Fruit fly (Drosophila melanogaster): Measurements from ENCODE around the gene tst.
A peak's percentile ranks its signal among the peaks of the same experiment; 100 is the strongest.

tst gene

DNA sequence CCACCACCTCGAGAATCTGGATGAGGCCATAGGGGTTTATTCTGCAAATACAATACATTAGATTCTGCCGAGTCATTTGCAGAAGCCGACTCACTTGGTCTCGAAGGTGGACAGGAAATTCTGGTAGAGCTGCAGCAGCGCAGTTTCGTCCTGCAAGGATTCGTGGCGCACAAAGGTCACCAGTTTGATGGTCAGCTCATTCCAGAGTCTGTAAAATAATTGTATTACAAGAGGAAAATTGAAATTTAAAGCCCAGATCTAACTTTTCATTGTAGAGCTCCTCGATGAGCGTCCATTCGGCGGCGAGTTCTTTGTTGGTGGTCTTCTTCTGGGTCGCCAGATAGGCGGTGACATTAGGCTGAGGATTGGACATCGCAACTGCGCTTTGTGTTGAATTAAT lies 40.1 kb downstream of the tst start:
- no peak for TF ChIP-seq usp (GFP tag; optimal IDR thresholded peaks at IDR 0.05)
- TF ChIP-seq EcR (GFP tag; optimal IDR thresholded peaks at IDR 0.05): no peak
- TF ChIP-seq psq (optimal IDR thresholded peaks at IDR 0.05): no peak
- TF ChIP-seq pan (optimal IDR thresholded peaks at IDR 0.05): no peak

DNA sequence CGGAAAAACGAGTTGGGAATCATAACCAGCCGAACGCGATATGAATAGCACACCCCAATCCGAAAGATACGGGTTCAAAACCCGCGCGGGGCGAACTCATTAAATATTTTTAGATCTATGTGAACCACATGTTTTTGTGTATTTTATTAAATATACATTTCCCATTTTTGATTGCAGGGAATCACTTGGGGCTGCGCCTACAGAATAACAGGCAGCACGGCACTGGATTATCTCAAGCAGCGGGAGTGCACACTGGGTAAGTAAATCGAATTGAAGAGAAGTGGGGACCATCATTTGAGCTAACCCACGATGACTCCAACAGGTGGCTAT lies 42.2 kb downstream of the tst start:
- TF ChIP-seq CG8478 (optimal IDR thresholded peaks at IDR 0.05): no peak
- TF ChIP-seq pan (optimal IDR thresholded peaks at IDR 0.05): no peak
- TF ChIP-seq Dll (optimal IDR thresholded peaks at IDR 0.05): no peak
- TF ChIP-seq EcR (GFP tag; optimal IDR thresholded peaks at IDR 0.05): no peak
- TF ChIP-seq psq (optimal IDR thresholded peaks at IDR 0.05): no peak
- no peak for TF ChIP-seq usp (GFP tag; optimal IDR thresholded peaks at IDR 0.05)

DNA sequence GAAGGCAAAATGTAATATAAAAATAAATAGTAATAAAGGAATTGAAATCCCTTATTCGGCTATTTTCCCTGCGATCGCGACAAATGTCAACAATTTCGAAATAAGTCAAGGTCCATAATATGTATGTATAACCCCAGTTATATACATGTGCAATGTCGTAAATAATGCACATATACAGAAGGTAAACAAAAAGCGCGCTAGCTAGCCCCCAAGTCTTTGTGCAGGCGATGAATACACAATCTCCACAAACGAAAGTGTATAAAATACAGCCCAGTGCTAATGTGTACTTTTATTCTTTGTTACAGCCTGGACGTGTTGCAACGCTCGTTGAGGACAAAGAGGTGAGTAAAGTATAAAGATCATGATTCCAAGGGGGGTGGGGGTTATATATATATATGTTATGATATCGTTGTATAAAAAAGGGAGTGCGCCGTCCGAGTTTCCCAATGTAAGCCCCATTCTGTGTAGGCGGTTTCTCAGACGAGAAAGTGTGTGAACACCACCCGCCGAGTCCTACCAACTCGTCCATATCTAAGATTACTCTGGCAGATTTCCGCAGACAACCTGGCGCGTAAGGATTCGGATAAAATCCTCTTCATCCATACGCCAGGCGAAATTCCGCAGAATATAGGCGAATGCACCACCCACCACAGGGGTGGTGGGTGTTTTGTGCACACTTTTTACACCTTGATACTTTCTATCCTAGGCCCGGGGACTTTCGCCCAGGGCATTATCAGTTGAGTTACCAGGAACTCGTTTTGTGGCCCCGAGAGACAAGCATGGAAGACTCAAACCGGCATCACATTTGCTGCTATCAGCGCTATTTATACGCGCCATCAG lies 42.8 kb downstream of the tst start:
- TF ChIP-seq Dll (optimal IDR thresholded peaks at IDR 0.05) (no peak), pan (optimal IDR thresholded peaks at IDR 0.05) (no peak)

DNA sequence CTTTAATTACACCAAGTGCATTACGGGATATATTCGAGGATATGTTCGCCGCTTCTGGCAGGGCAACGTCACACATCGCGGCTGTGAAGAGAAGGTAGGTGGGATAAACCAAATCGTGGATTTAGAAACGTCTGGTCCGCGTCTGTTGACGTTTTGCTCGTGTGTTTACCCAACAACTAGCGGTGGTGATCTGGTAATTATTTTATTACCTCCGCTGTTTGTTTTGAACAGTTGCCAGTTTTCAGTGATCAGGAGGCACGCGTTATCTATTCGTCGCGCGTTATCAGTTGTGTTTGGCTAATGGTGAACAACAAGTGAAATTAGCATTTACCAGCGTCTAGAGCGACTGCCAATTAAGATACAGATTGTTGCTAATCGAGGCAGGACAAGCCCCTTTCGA lies 43.6 kb downstream of the tst start:
- no peak for TF ChIP-seq EcR (GFP tag; optimal IDR thresholded peaks at IDR 0.05)
- TF ChIP-seq pan (optimal IDR thresholded peaks at IDR 0.05): no peak
- no peak for TF ChIP-seq CG8478 (optimal IDR thresholded peaks at IDR 0.05)

DNA sequence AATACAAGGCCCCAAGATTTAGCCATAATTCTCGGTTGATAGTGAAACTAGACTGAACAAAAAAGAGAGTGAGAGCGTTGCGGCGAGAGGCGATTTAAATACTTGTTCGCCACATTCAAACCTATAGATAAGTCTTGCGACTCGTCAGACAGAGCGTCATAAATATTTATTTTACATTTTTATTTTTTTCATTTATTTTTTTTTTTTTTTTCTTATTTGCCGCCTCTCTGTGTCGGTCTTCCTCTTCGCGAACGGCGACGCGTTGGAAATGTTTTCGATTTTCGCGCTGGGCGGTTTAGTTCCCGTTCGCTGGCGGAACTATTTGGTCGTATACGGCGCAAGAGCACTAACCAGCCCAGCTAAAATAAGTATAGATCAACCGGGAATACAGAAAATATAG lies 44.6 kb downstream of the tst start:
- TF ChIP-seq Dll (optimal IDR thresholded peaks at IDR 0.05): no peak
- TF ChIP-seq usp (GFP tag; optimal IDR thresholded peaks at IDR 0.05): no peak

DNA sequence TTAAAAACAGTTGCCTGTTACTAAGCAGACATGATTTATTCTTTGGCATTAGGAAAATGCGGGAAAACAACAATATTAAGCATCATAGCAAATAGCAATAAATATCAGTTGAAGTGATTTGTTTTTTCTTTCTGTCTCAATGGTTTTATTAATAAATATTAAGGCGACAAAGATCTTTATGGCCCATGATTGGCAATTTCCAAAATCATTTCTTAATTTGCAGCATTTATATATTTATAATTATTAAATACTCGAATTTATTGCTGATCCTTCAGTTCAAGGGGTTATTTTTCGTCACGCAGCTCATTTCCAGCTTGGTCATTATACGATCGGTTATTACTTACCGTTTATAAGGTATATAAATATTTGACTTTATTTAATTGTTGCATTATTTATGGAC lies 45.0 kb downstream of the tst start:
- TF ChIP-seq CG8478 (optimal IDR thresholded peaks at IDR 0.05) (no peak), psq (optimal IDR thresholded peaks at IDR 0.05) (no peak), usp (GFP tag; optimal IDR thresholded peaks at IDR 0.05) (no peak), Dll (optimal IDR thresholded peaks at IDR 0.05) (no peak), EcR (GFP tag; optimal IDR thresholded peaks at IDR 0.05) (no peak), pan (optimal IDR thresholded peaks at IDR 0.05) (no peak)

DNA sequence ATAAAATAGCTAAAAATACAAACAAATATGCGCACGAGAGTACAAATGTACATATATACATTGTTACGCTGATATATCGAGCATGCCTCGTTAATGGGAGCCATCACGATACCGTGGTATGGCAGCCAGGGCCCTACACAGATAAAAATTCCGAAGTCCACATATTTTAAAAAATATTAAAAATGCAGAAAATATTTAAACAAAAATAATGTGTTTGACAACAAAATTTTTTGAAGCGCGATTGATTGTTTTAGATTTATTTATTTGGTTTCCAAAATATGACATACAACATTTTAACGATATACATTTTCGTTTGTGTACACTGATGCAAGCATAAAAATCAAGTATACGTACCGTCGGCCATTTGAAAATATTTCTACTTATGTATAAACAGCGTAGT lies 45.9 kb downstream of the tst start:
- no peak for TF ChIP-seq usp (GFP tag; optimal IDR thresholded peaks at IDR 0.05)
- TF ChIP-seq EcR (GFP tag; optimal IDR thresholded peaks at IDR 0.05): no peak
- no peak for TF ChIP-seq Dll (optimal IDR thresholded peaks at IDR 0.05)
- TF ChIP-seq CG8478 (optimal IDR thresholded peaks at IDR 0.05): no peak
- no peak for TF ChIP-seq psq (optimal IDR thresholded peaks at IDR 0.05)
- TF ChIP-seq pan (optimal IDR thresholded peaks at IDR 0.05): no peak

DNA sequence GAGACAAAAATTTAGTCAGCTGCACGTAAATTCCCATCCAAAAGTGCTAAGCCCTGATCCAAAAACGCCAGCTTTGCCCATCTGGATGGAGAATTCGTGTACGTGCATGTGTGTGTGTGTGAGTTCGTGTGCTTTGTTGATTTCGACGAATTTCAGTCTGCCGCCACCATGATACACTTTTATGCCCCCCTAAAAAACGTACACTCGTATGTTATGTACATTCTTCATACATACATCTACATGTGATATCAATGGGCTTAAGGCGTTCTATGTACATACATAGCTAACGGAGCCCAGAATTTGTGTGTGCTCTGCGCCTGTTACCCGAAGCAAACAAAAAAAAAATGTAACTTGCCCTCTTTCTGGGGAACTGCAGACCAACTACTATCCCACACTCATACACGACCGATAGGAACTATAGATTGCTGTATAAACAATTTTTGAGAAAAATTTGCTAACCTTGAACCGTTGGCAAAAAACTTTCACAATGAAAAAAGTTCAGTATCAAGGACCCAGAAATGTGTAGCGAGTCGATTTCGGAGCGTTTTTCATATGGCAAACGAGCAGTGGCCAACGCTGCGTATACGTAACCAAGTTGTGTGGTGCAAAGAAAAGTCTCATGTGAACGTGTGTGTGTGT lies 46.8 kb downstream of the tst start:
- no peak for TF ChIP-seq EcR (GFP tag; optimal IDR thresholded peaks at IDR 0.05)
- no peak for TF ChIP-seq psq (optimal IDR thresholded peaks at IDR 0.05)
- no peak for TF ChIP-seq CG8478 (optimal IDR thresholded peaks at IDR 0.05)

DNA sequence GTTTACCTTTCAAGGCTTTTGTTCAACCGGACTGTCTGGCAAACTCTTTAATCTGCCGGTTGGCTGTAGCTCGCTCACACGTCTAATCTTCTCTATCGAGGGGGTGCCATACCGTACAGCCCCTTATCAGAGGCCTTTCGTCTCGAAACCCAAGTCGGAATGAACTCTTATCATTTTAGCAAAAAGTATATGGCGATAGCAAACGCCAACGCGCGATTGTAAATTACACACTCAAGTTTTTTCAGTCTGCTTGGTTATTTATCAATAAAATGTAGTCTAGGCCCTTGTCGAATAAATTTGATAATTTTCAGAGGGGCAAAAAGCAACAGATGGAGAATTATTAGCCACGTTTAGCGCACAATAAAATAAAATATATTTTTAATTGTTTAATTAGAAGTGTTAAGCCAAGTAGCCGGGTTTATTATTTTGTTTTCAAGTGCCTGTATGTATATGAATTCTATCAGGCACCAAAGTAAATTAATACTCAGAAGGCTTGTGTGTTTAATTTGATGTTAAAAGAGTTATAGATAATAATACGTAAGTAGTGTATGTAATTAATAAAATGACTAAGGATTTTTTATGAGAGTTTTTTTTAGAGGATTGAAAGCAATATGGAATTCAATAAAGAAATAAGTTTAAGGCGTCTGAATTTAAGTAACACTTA lies 47.7 kb downstream of the tst start:
- no peak for TF ChIP-seq Dll (optimal IDR thresholded peaks at IDR 0.05)
- TF ChIP-seq EcR (GFP tag; optimal IDR thresholded peaks at IDR 0.05): no peak
- TF ChIP-seq psq (optimal IDR thresholded peaks at IDR 0.05): no peak
- no peak for TF ChIP-seq CG8478 (optimal IDR thresholded peaks at IDR 0.05)
- no peak for TF ChIP-seq usp (GFP tag; optimal IDR thresholded peaks at IDR 0.05)
- TF ChIP-seq pan (optimal IDR thresholded peaks at IDR 0.05): no peak

DNA sequence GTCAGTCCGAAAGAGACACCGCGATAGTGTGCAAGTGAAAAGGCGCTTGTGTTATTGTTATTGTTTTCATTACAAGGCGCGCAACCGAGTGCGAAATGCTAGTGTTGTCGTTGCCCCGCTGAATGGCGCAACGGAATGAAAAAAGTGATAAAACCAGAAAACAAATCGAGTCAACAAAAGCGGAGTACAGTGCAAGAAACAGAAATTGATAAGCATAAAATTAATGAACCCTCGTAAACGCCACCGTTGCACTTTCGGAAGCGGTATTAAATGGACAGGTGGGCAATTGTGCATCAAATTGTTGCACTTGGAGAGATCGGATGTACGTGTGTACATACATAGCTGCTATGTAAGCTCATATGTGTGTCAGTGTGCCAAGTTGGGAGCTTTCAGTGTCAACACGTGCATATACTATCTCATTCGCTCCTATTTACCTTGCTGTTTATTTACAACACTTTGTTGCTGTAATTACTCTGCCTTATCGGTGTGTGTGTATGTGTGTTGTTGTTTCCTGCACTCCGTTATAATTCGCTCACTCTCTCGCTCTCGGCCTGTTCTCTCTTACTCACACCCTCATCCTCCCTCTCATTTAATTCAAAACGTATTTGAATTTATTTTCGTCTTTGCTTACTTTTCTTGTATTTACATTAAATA lies 49.2 kb downstream of the tst start:
- TF ChIP-seq Dll (optimal IDR thresholded peaks at IDR 0.05) (no peak), CG8478 (optimal IDR thresholded peaks at IDR 0.05) (no peak), pan (optimal IDR thresholded peaks at IDR 0.05) (no peak), usp (GFP tag; optimal IDR thresholded peaks at IDR 0.05) (no peak), EcR (GFP tag; optimal IDR thresholded peaks at IDR 0.05) (peak in 1 of 2 experiments; percentile 11), psq (optimal IDR thresholded peaks at IDR 0.05) (no peak)

DNA sequence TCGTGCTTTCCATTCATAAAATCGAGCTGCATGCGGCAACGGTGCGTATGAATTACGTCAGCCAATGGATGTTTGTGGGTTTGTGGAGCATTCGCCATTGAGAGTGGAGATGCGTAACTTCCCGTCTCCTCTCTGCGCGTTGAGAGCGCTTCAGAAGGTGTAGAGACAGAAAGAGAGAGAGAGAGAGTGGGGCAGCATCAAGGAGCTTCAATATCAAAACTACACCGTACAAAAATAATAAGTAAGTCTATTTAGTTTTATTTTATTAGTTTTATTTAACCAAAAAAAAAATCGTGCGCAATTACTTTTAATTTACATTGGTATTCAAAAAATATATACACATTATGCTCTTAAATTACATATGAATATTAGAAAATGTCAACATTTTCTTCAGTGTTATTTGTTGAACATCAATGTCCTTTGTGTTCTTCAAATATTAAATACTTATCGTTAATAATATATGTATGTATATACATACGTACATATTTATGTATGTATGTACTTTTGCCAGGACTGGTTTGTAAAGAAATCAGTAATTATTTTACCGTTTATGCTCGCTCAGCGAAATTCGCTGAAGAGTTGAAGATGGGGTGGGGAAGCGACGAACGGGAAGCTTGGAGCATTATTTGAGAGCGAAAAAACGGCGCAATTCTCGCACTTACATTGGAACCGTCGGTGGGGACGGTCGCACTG lies 49.8 kb downstream of the tst start, which contains the start of gene CG10365:
TSS of gene CG10365 (plus strand) at position 652 of the 693 bp plus-strand sequence.
- TF ChIP-seq Dll (optimal IDR thresholded peaks at IDR 0.05) (no peak), psq (optimal IDR thresholded peaks at IDR 0.05) (no peak), usp (GFP tag; optimal IDR thresholded peaks at IDR 0.05) (no peak), pan (optimal IDR thresholded peaks at IDR 0.05) (no peak), CG8478 (optimal IDR thresholded peaks at IDR 0.05) (no peak), EcR (GFP tag; optimal IDR thresholded peaks at IDR 0.05) (no peak)

DNA sequence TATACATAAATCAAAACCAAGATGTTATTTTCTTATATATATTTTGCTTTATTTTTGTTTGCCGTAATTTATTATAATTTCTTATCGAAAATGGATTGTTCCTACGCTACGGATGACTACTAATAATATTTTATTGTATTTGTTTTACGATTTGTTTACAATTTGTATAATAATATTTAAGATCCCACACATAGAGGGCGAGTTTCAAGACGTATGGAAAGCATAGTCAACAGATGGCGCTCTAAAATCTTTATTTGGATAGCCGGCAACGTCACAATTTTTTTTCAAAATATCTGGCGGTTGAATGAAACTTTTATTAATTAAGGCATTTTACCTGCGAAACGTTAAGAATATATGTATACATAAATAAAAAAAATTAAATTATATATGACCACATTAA lies 50.7 kb downstream of the tst start:
- no peak for TF ChIP-seq Dll (optimal IDR thresholded peaks at IDR 0.05)
- no peak for TF ChIP-seq pan (optimal IDR thresholded peaks at IDR 0.05)
- TF ChIP-seq CG8478 (optimal IDR thresholded peaks at IDR 0.05): no peak
